Worm (Caenorhabditis elegans) whole organism, early embryonic: ENCODE results near the gene nuo-3.
"Not testable (repeated sequence)": the region's sequence is repeated elsewhere in the genome, so short reads cannot be mapped to it uniquely, and the experiment has no call there.

ENCODE experiments used
- B0310.2 ChIP-seq: sonication (generic microtip); optimal IDR thresholded peaks from 2 replicates; lab custom pipeline; 2016; ENCODE audit warnings: mild to moderate bottlenecking, missing genetic modification characterization, missing compliant biosample characterization
- F13C5.2 ChIP-seq: sonication (generic microtip); optimal IDR thresholded peaks from 2 replicates; lab custom pipeline; 2017; ENCODE audit warnings: mild to moderate bottlenecking, missing genetic modification characterization, inconsistent platforms, missing compliant biosample characterization
- aly-1 ChIP-seq: sonication (generic microtip); optimal IDR thresholded peaks from 2 replicates; lab custom pipeline; 2016; ENCODE audit warnings: missing genetic modification characterization, missing compliant biosample characterization
- ama-1 ChIP-seq: fragments of 150-350 bp; optimal IDR thresholded peaks from 2 replicates; lab custom pipeline; 2014
- ceh-13 ChIP-seq: fragments of 200-800 bp; sonication (Bioruptor generic); optimal IDR thresholded peaks from 2 replicates; lab custom pipeline; 2018; ENCODE audit warnings: mild to moderate bottlenecking, missing genetic modification characterization, missing compliant biosample characterization
- ceh-36 ChIP-seq: sonication (generic microtip); optimal IDR thresholded peaks from 2 replicates; lab custom pipeline; 2016; ENCODE audit warnings: missing genetic modification characterization, inconsistent platforms, missing compliant biosample characterization
- ets-7 ChIP-seq: sonication (generic microtip); optimal IDR thresholded peaks from 2 replicates; lab custom pipeline; 2016; ENCODE audit warnings: missing genotype, missing genetic modification characterization, missing compliant biosample characterization
- flt-1 ChIP-seq: fragments of 200-800 bp; sonication (Bioruptor generic); IDR thresholded peaks from 2 replicates; pipeline ENCODE4 v1.3.6; 2022; ENCODE audit warnings: missing genetic modification characterization, missing compliant biosample characterization
- hmbx-1 ChIP-seq: sonication (generic microtip); optimal IDR thresholded peaks from 2 replicates; lab custom pipeline; 2016; ENCODE audit warnings: mild to moderate bottlenecking, missing genetic modification characterization, missing compliant biosample characterization
- hmg-4 ChIP-seq: fragments of 200-800 bp; sonication (Bioruptor generic); optimal IDR thresholded peaks from 2 replicates; lab custom pipeline; 2018; ENCODE audit warnings: mild to moderate bottlenecking, missing genetic modification characterization, missing compliant biosample characterization
- hnd-1 ChIP-seq: sonication (generic microtip); optimal IDR thresholded peaks from 2 replicates; lab custom pipeline; 2016; ENCODE audit warnings: missing genetic modification characterization, missing compliant biosample characterization
- pes-1 ChIP-seq: fragments of 200-800 bp; sonication (Bioruptor generic); IDR thresholded peaks from 2 replicates; pipeline ENCODE4 v1.3.6; 2022; ENCODE audit warnings: missing genetic modification reagents, missing genetic modification characterization, missing compliant biosample characterization
- scrt-1 ChIP-seq: fragments of 200-800 bp; sonication (Bioruptor generic); IDR thresholded peaks from 2 replicates; pipeline ENCODE4 v1.3.6; 2022; ENCODE audit warnings: missing genetic modification characterization, missing compliant biosample characterization
- sea-1 ChIP-seq: fragments of 200-800 bp; sonication (Bioruptor generic); conservative IDR thresholded peaks from 2 replicates; pipeline ENCODE4 v1.3.6; 2022; ENCODE audit warnings: missing genetic modification characterization, missing compliant biosample characterization
- tbx-11 ChIP-seq: fragments of 200-800 bp; sonication (Bioruptor generic); IDR thresholded peaks from 2 replicates; pipeline ENCODE4 v1.3.6; 2022; ENCODE audit warnings: missing genetic modification characterization, missing compliant biosample characterization
- tbx-37 ChIP-seq: fragments of 200-800 bp; sonication (Bioruptor generic); conservative IDR thresholded peaks from 2 replicates; pipeline ENCODE4 v1.3.6; 2022; ENCODE audit warnings: missing genetic modification reagents, missing genetic modification characterization, missing compliant biosample characterization
- tra-4 ChIP-seq: sonication (generic microtip); optimal IDR thresholded peaks from 2 replicates; lab custom pipeline; 2017; ENCODE audit warnings: missing genetic modification characterization, missing compliant biosample characterization

nuo-3 gene

ce11 chrIV:14784481-14784880, 12.9 kb downstream of the nuo-3 start, which contains the start of gene nlp-56:
Gene nlp-56, minus strand, starts transcription at chrIV:14784737.
- TF ChIP-seq pes-1 (GFP tag; lab: Robert Waterston, UW) (no peak), hnd-1 (tag; lab: Kevin White, UChicago) (no peak), tra-4 (no peak), tbx-11 (GFP tag; lab: Robert Waterston, UW) (no peak), tbx-37 (GFP tag; lab: Robert Waterston, UW) (no peak), F13C5.2 (no peak), hmg-4 (no peak), scrt-1 (GFP tag; lab: Robert Waterston, UW) (no peak), aly-1 (tag; lab: Kevin White, UChicago) (no peak), ceh-13 (no peak), B0310.2 (tag; lab: Kevin White, UChicago) (no peak)

- TF ChIP-seq tbx-37 (GFP tag; lab: Robert Waterston, UW) = no peak
- TF ChIP-seq tra-4 = no peak
- no peak for TF ChIP-seq aly-1 (tag; lab: Kevin White, UChicago)
- no peak for TF ChIP-seq F13C5.2
- TF ChIP-seq sea-1 = no peak
- TF ChIP-seq hnd-1 (tag; lab: Kevin White, UChicago) = no peak
Observed at ce11 chrIV:14782211-14782610, 15.1 kb downstream of the nuo-3 start, which contains the start of gene Y57G11C.1130. Gene Y57G11C.1130, plus strand, starts transcription at chrIV:14782511.

- no peak for TF ChIP-seq B0310.2 (tag; lab: Kevin White, UChicago)
- no peak for TF ChIP-seq ets-7
- no peak for TF ChIP-seq hmg-4
- no peak for TF ChIP-seq hnd-1 (tag; lab: Kevin White, UChicago)
- TF ChIP-seq F13C5.2 = no peak
Observed at ce11 chrIV:14781537-14781936, 15.8 kb downstream of the nuo-3 start, which contains the start of gene Y57G11C.8. Gene Y57G11C.8, plus strand, starts transcription at chrIV:14781837.

- not testable (repeated sequence) for TF ChIP-seq tbx-37 (GFP tag; lab: Robert Waterston, UW); hmg-4; ets-7
Observed at ce11 chrIV:14774454-14774853, 22.9 kb downstream of the nuo-3 start, which contains the start of gene Y57G11C.51. Gene Y57G11C.51, minus strand, starts transcription at chrIV:14774554.

- TF ChIP-seq sea-1 (no peak), F13C5.2 (no peak)
Observed at ce11 chrIV:14773280-14774071, 23.9 kb downstream of the nuo-3 start, which contains the start of gene Y57G11C.36. Gene Y57G11C.36, minus strand, starts transcription at chrIV:14773781.

- TF ChIP-seq F13C5.2 (no peak), hmg-4 (no peak), sea-1 (no peak), ama-1 (lab: Kevin White, UChicago) (no peak), ceh-36 (tag; lab: Kevin White, UChicago) (no peak), tbx-11 (GFP tag; lab: Robert Waterston, UW) (no peak), B0310.2 (tag; lab: Kevin White, UChicago) (no peak), ets-7 (no peak), scrt-1 (GFP tag; lab: Robert Waterston, UW) (no peak), pes-1 (GFP tag; lab: Robert Waterston, UW) (no peak), hmbx-1 (tag; lab: Kevin White, UChicago) (no peak)
Observed at ce11 chrIV:14771325-14771724, 26.0 kb downstream of the nuo-3 start, which contains the start of gene degl-1. Gene degl-1, minus strand, starts transcription at chrIV:14771425.

- no peak for TF ChIP-seq tbx-11 (GFP tag; lab: Robert Waterston, UW)
- TF ChIP-seq ets-7 = no peak
- TF ChIP-seq aly-1 (tag; lab: Kevin White, UChicago) = no peak
- no peak for TF ChIP-seq tra-4
- TF ChIP-seq flt-1 = no peak
- TF ChIP-seq F13C5.2 = no peak
- TF ChIP-seq hnd-1 (tag; lab: Kevin White, UChicago) = no peak
- TF ChIP-seq hmg-4 = no peak
- TF ChIP-seq ceh-13 = no peak
- TF ChIP-seq scrt-1 (GFP tag; lab: Robert Waterston, UW) = no peak
- no peak for TF ChIP-seq B0310.2 (tag; lab: Kevin White, UChicago)
- no peak for TF ChIP-seq sea-1
- no peak for TF ChIP-seq ama-1 (lab: Kevin White, UChicago)
- TF ChIP-seq ceh-36 (tag; lab: Kevin White, UChicago) = no peak
- no peak for TF ChIP-seq tbx-37 (GFP tag; lab: Robert Waterston, UW)
- no peak for TF ChIP-seq hmbx-1 (tag; lab: Kevin White, UChicago)
- TF ChIP-seq pes-1 (GFP tag; lab: Robert Waterston, UW) = no peak
Observed at ce11 chrIV:14770663-14771062, 26.7 kb downstream of the nuo-3 start.

- TF ChIP-seq flt-1 (no peak), F13C5.2 (no peak), hnd-1 (tag; lab: Kevin White, UChicago) (no peak)
Observed at ce11 chrIV:14769218-14769835, 28.0 kb downstream of the nuo-3 start, which contains the start of gene Y57G11C.43. Gene Y57G11C.43, plus strand, starts transcription at chrIV:14769441.
